Worm (Caenorhabditis elegans): Measurements from ENCODE around the gene C51E3.10.

Gene C51E3.10

DNA sequence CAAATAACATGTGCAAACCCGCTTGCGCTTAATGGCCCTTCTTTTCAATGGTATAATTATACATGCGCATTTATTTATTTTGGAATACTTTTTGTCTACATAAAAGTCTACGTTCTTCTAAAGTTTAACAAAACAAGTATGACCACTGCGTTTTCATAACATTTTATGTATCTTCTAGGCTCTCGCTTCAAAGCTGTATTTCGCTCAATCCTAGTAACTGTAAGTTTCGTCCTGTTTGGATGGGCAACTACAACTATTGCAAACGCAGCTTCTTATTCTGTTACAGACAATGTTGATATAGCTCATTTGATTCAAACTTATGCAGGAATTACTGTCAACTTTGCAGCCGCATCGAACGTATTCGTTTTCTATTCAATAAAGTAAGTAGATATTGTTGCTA is 11.2 kb downstream of the C51E3.10 start, which contains the start of gene srsx-27:
Gene srsx-27 (plus strand): TSS at position 301 of the 400 bp plus-strand sequence.
- TF ChIP-seq ceh-9 (tag; optimal IDR thresholded peaks at IDR 0.05): no peak
- TF ChIP-seq unc-62 (GFP tag; optimal IDR thresholded peaks at IDR 0.05): no peak
- TF ChIP-seq nhr-237 (tag; optimal IDR thresholded peaks at IDR 0.05): no peak
- no peak for TF ChIP-seq mml-1 (tag; optimal IDR thresholded peaks at IDR 0.05)
- no peak for TF ChIP-seq zag-1 (tag; optimal IDR thresholded peaks at IDR 0.05)
- TF ChIP-seq snpc-4 (tag; optimal IDR thresholded peaks at IDR 0.05): no peak

DNA sequence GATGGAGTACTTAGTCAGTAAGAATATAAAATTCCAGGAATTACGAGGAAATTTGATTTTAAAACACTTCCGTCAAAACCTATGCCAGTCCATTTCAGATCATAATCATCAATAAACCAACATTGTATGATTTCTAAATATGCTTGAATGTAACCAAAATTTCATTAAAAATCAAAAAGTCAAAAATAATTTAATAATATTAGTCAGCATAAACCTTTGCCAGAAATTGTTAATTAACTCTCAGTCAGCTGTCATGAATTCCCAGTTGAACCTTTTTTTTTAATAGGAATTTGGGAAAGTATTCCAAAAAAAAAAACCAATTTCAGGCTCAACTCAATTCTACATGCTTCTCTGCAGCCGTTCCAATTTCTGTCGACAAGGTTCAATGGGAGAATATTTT is 12.6 kb downstream of the C51E3.10 start, which contains the start of gene srsx-26:
Gene srsx-26 (plus strand): TSS at position 301 of the 400 bp plus-strand sequence.
- TF ChIP-seq unc-39 (tag; optimal IDR thresholded peaks at IDR 0.05): no peak
- no peak for TF ChIP-seq egl-5 (tag; optimal IDR thresholded peaks at IDR 0.05)
- no peak for TF ChIP-seq nhr-67 (tag; optimal IDR thresholded peaks at IDR 0.05)
- no peak for TF ChIP-seq ZK546.5 (tag; optimal IDR thresholded peaks at IDR 0.05)
- no peak for TF ChIP-seq fos-1 (tag; optimal IDR thresholded peaks at IDR 0.05)
- no peak for TF ChIP-seq jun-1 (tag; optimal IDR thresholded peaks at IDR 0.05)
- TF ChIP-seq nhr-43 (tag; optimal IDR thresholded peaks at IDR 0.05; ENCODE audit: poor library complexity, severe bottlenecking): no peak
- no peak for TF ChIP-seq snpc-4 (tag; optimal IDR thresholded peaks at IDR 0.05)
- TF ChIP-seq daf-12 (tag; optimal IDR thresholded peaks at IDR 0.05): no peak
- no peak for TF ChIP-seq nhr-77 (tag; optimal IDR thresholded peaks at IDR 0.05)
- no peak for TF ChIP-seq pha-4 (tag; optimal IDR thresholded peaks at IDR 0.05)

DNA sequence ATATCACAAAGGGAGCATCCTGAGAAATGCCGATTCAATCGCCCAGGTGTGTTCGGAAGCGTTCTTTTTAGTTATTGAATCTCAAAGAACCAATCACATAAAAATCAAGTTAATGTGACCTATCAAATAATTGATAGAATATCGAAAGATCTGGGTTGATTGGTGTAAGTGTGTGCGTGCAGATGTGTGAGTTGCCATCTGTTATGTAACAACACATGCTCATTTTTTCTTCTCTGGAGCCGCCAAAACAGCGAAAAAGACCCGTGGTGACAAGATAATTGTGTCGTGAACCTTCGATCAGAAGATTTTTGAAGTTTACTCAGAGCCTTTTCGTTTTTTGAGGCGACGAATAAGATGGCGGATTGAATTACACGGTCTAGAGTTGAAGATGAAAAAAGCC is 14.1 kb downstream of the C51E3.10 start:
- TF ChIP-seq skn-1 (tag; optimal IDR thresholded peaks at IDR 0.05): no peak
- no peak for TF ChIP-seq nhr-237 (tag; optimal IDR thresholded peaks at IDR 0.05)
- no peak for TF ChIP-seq lin-39 (tag; optimal IDR thresholded peaks at IDR 0.05)
- TF ChIP-seq ceh-28 (tag; optimal IDR thresholded peaks at IDR 0.05): no peak
- TF ChIP-seq fkh-2 (tag; optimal IDR thresholded peaks at IDR 0.05): no peak
- TF ChIP-seq daf-12 (tag; optimal IDR thresholded peaks at IDR 0.05): no peak
- no peak for TF ChIP-seq mdl-1 (tag; optimal IDR thresholded peaks at IDR 0.05)
- no peak for TF ChIP-seq hmg-11 (tag; optimal IDR thresholded peaks at IDR 0.05)
- TF ChIP-seq pqm-1 (tag; optimal IDR thresholded peaks at IDR 0.05): no peak
- TF ChIP-seq egl-5 (tag; optimal IDR thresholded peaks at IDR 0.05): peak; percentile 81
- peak; percentile 29 for TF ChIP-seq nfya-1 (tag; optimal IDR thresholded peaks at IDR 0.05; ENCODE audit: insufficient read depth)

DNA sequence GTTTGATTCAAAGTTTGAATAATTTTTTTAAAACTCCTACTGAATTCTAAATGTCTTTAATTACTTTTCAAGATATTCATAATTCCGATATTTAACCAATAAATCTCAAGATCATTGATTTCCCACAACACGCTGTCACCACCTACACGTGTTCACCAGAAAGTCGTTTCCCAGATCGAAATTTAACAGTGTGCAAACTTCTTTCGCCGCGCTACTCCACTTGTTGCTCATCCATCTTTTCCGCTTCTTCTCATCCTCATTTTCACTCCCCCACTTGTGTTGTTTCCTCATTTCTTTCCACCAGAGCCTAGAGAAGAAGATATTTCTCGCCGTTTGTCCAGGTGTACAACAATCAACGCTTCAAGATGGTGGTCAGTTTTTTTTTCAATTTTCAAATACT is 15.3 kb downstream of the C51E3.10 start, which contains the start of gene C51E3.9:
Gene C51E3.9 (plus strand): TSS at position 301 of the 400 bp plus-strand sequence.
- peak; percentile 42 for TF ChIP-seq lin-39 (tag; optimal IDR thresholded peaks at IDR 0.05)
- no peak for TF ChIP-seq egl-27 (tag; optimal IDR thresholded peaks at IDR 0.05)
- no peak for TF ChIP-seq unc-62 (GFP tag; optimal IDR thresholded peaks at IDR 0.05)

DNA sequence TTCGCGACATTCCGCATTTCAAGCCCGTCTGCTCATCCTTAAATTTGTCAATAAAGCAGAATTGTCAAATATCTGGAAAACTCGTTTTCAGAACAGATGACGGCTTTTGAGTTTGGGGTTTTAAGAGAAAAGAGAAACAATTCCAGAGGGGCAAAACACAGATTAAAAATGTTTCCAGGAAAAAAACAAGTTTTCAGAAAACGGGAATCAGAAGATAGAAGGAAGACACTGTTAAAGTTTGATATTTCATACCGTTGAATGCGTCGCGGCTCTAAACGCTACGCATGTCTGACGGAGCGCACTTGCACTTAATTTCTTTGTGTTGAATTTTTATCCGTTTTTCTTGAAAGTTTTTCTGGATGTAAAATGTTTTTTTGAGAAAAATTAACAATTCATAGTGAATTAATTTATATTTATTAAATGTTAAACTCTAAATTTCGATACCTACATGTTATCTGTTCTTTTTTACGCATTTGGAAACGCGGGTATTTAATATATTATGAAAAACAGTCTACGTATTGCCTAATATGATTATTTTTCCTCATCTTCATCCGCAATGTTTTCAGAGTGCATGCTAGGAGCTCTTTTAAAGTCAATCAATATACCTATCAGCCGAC is 26.7 kb downstream of the C51E3.10 start, which contains the start of the genes C08B6.18, wdr-20 and C08B6.8:
Gene C08B6.18 (minus strand): TSS at position 51 of the 617 bp plus-strand sequence.
Gene wdr-20 (minus strand): TSS at position 82 of the 617 bp plus-strand sequence.
Gene C08B6.8 (plus strand): TSS at position 567 of the 617 bp plus-strand sequence.
- TF ChIP-seq tbx-2 (tag; optimal IDR thresholded peaks at IDR 0.05) (no peak), lin-15B (tag; optimal IDR thresholded peaks at IDR 0.05) (peak; percentile 84), nhr-25 (tag; optimal IDR thresholded peaks at IDR 0.05) (peak; percentile 17), fkh-2 (tag; optimal IDR thresholded peaks at IDR 0.05) (no peak), daf-12 (tag; optimal IDR thresholded peaks at IDR 0.05) (no peak), snpc-4 (tag; optimal IDR thresholded peaks at IDR 0.05) (peak; percentile 75), nfya-1 (tag; optimal IDR thresholded peaks at IDR 0.05; ENCODE audit: insufficient read depth) (peak; percentile 52), nhr-237 (tag; optimal IDR thresholded peaks at IDR 0.05) (no peak), pha-4 (tag; optimal IDR thresholded peaks at IDR 0.05) (peak; percentile 50)

DNA sequence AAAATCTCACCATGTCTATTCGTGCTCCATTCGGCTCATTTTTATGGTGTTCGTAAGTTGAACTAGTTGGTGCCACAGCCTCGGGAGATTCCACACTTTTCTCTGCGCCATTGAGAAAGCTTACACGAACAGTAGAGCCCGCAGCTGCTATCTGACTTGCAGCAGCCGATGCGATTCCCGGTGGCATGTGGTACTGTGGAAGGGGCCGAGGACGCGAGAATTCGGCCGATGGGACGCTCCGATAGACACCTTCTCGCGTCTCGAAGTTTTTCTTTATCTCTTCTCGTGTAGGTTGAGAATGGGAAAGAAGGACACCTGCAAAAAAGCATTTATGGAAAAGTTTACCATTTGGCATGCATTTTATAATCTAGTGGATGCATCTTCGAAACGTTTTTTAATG is 27.7 kb downstream of the C51E3.10 start:
- TF ChIP-seq egl-5 (tag; optimal IDR thresholded peaks at IDR 0.05) (no peak), nhr-23 (tag; optimal IDR thresholded peaks at IDR 0.05) (peak; percentile 23)
